Fruit fly (Drosophila melanogaster) whole organism, wandering third instar larva: ENCODE data around the gene dos.

Experiments
- CrebA ChIP-seq: fragments of 200-800 bp; sonication (Bioruptor generic); optimal IDR thresholded peaks from 2 replicates; lab custom pipeline; 2016; ENCODE audit warnings: missing biosample characterization, mild to moderate bottlenecking, missing genetic modification characterization, borderline replicate concordance
- Dfd ChIP-seq: fragments of >200 bp; optimal IDR thresholded peaks from 2 replicates; lab custom pipeline; 2017; ENCODE audit warnings: missing biosample characterization, missing genetic modification characterization
- Hnf4 ChIP-seq: fragments of 200-800 bp; sonication (Bioruptor generic); optimal IDR thresholded peaks from 2 replicates; lab custom pipeline; 2016; ENCODE audit warnings: missing biosample characterization, mild to moderate bottlenecking, missing genetic modification characterization
- Hr78 ChIP-seq: fragments of >200 bp; optimal IDR thresholded peaks from 2 replicates; lab custom pipeline; 2017; ENCODE audit warnings: missing biosample characterization, missing genetic modification characterization
- Hr83 ChIP-seq: fragments of 200-300 bp; sonication (Bioruptor generic); optimal IDR thresholded peaks from 2 replicates; lab custom pipeline; 2016; ENCODE audit warnings: missing biosample characterization, mild to moderate bottlenecking, missing genetic modification characterization, moderate library complexity; ENCODE audit not compliant: poor library complexity, severe bottlenecking
- OdsH ChIP-seq: fragments of 200-800 bp; sonication (Bioruptor generic); optimal IDR thresholded peaks from 2 replicates; lab custom pipeline; 2016; ENCODE audit warnings: missing biosample characterization, mild to moderate bottlenecking, missing genetic modification characterization
- br ChIP-seq: fragments of 200-800 bp; sonication (Bioruptor generic); optimal IDR thresholded peaks from 2 replicates; lab custom pipeline; 2016; ENCODE audit warnings: missing biosample characterization, missing genetic modification characterization
- dl ChIP-seq, 2 experiments: fragments of 175-275, 200-275 bp in 1 of 2; fragments of 200-275 bp in 1 of 2; sonication (Bioruptor generic); optimal IDR thresholded peaks; lab custom pipeline; 2018; ENCODE audit warnings: mild to moderate bottlenecking in 2 of 2, missing biosample characterization in 2 of 2, missing genetic modification characterization in 2 of 2, moderate library complexity in 2 of 2; ENCODE audit not compliant: partially characterized antibody in 2 of 2, insufficient read depth in 1 of 2
- dsf ChIP-seq: sonication (Bioruptor generic); optimal IDR thresholded peaks from 2 replicates; lab custom pipeline; 2016; ENCODE audit warnings: missing biosample characterization, missing genetic modification characterization, borderline replicate concordance
- fru ChIP-seq: fragments of 200-800 bp; sonication (Bioruptor generic); optimal IDR thresholded peaks from 3 replicates; lab custom pipeline; 2016; ENCODE audit warnings: missing biosample characterization, mild to moderate bottlenecking, missing genetic modification characterization
- pan ChIP-seq: fragments of >200 bp; optimal IDR thresholded peaks from 2 replicates; lab custom pipeline; 2017
- psq ChIP-seq: fragments of 200-800 bp; sonication (Bioruptor generic); optimal IDR thresholded peaks from 3 replicates; lab custom pipeline; 2017; ENCODE audit warnings: missing biosample characterization, mild to moderate bottlenecking, missing genetic modification characterization, moderate library complexity
- usp ChIP-seq: fragments of >200 bp; optimal IDR thresholded peaks from 2 replicates; lab custom pipeline; 2017; ENCODE audit warnings: missing biosample characterization, missing genetic modification characterization
- woc ChIP-seq: sonication (Bioruptor generic); optimal IDR thresholded peaks from 2 replicates; lab custom pipeline; 2016; ENCODE audit warnings: missing biosample characterization, mild to moderate bottlenecking, missing genetic modification characterization

DNA sequence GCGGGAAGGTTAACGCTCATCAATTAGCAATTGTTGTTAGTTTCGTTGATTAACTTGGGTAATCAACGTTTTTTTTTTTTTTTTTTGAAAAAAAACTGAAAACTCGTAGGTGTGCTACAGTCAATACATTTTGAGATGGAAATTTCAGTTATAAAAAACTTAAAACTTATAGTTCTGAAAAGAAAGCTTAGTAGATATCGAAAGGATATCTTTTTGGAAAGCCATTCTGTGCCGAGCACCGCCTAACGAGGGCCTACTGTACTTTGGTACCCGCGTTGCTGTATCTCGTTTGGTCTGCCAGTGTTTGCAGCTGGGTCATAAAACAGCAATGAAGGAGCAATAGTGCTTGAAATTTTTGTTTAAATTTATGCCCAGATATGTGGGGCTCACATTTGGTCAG, 17.2 kb upstream of the dos start:
- TF ChIP-seq CrebA (GFP tag; lab: Kevin White, UChicago) = no peak
- no peak for TF ChIP-seq Hr83
- no peak for TF ChIP-seq Hnf4 (GFP tag; lab: Kevin White, UChicago)
- no peak for TF ChIP-seq pan (lab: Kevin White, UChicago)
- no peak for TF ChIP-seq Hr78
- peak; percentile 36 for TF ChIP-seq fru (GFP tag; lab: Kevin White, UChicago)
- TF ChIP-seq OdsH (GFP tag; lab: Kevin White, UChicago) = no peak
- TF ChIP-seq usp = no peak
- no peak for TF ChIP-seq psq (GFP tag; lab: Kevin White, UChicago)
- TF ChIP-seq woc = no peak
- TF ChIP-seq dl (GFP tag; optimal IDR thresholded peaks at IDR 0.05; lab: Kevin White, UChicago; ENCODE audit: insufficient read depth in 1 of 2, partially characterized antibody in 2 of 2) = no peak
- no peak for TF ChIP-seq br
- no peak for TF ChIP-seq dsf (GFP tag; lab: Kevin White, UChicago)
- no peak for TF ChIP-seq Dfd (GFP tag; lab: Kevin White, UChicago)
